Worm (Caenorhabditis elegans) whole organism, L1 larva: Measurements from ENCODE around the gene glb-23.

Experiments used
- aha-1 ChIP-seq: fragments of 150-350 bp; optimal IDR thresholded peaks from 2 replicates; lab custom pipeline; 2014; ENCODE audit warnings: missing biosample characterization, missing genetic modification characterization
- ceh-82 ChIP-seq, 3 experiments: fragments of 150-350 bp in 1 of 3; sonication (generic microtip) in 2 of 3; optimal IDR thresholded peaks; 2 replicates each; lab custom pipeline; 2014 to 2017; ENCODE audit warnings: missing biosample characterization in 3 of 3, missing genetic modification characterization in 3 of 3
- ceh-90 ChIP-seq: sonication (generic microtip); optimal IDR thresholded peaks from 2 replicates; lab custom pipeline; 2016; ENCODE audit warnings: missing genetic modification characterization, missing compliant biosample characterization
- egl-13 ChIP-seq: sonication (generic microtip); optimal IDR thresholded peaks from 2 replicates; lab custom pipeline; 2016; ENCODE audit warnings: missing genotype, missing genetic modification reagents, missing genetic modification characterization, missing compliant biosample characterization
- lin-13 ChIP-seq: fragments of 150-350 bp; optimal IDR thresholded peaks from 2 replicates; lab custom pipeline; 2014; ENCODE audit warnings: missing biosample characterization, missing genetic modification reagents, missing genetic modification characterization
- lin-39 ChIP-seq: fragments of 150-350 bp; optimal IDR thresholded peaks from 2 replicates; lab custom pipeline; 2014; ENCODE audit warnings: missing biosample characterization, missing genetic modification reagents, missing genetic modification characterization
- lsy-2 ChIP-seq, 2 experiments: fragments of 150-350 bp; optimal IDR thresholded peaks; 2 replicates each; lab custom pipeline; 2014; ENCODE audit warnings: missing biosample characterization in 2 of 2, missing genetic modification characterization in 2 of 2
- mep-1 ChIP-seq: fragments of 150-350 bp; optimal IDR thresholded peaks from 2 replicates; lab custom pipeline; 2014; ENCODE audit warnings: missing biosample characterization, missing genetic modification characterization
- nhr-11 ChIP-seq: fragments of 150-350 bp; optimal IDR thresholded peaks from 2 replicates; lab custom pipeline; 2014; ENCODE audit warnings: missing biosample characterization, missing genetic modification characterization
- nhr-19 ChIP-seq: fragments of 200-800 bp; sonication (Bioruptor generic); conservative IDR thresholded peaks from 2 replicates; pipeline ENCODE4 v1.3.6; 2022; ENCODE audit warnings: missing genetic modification characterization, missing compliant biosample characterization
- nhr-20 ChIP-seq: sonication (generic microtip); optimal IDR thresholded peaks from 2 replicates; lab custom pipeline; 2016; ENCODE audit warnings: mild to moderate bottlenecking, missing genetic modification characterization, missing compliant biosample characterization
- snpc-4 ChIP-seq: fragments of 150-350 bp; optimal IDR thresholded peaks from 2 replicates; lab custom pipeline; 2014; ENCODE audit warnings: missing biosample characterization, missing genetic modification characterization
- sptf-1 ChIP-seq: fragments of 150-350 bp; optimal IDR thresholded peaks from 2 replicates; lab custom pipeline; 2014; ENCODE audit warnings: missing biosample characterization, missing genetic modification characterization
- unc-62 ChIP-seq: fragments of 150-350 bp; optimal IDR thresholded peaks from 2 replicates; lab custom pipeline; 2014; ENCODE audit warnings: missing biosample characterization, missing genetic modification reagents, missing genetic modification characterization

DNA sequence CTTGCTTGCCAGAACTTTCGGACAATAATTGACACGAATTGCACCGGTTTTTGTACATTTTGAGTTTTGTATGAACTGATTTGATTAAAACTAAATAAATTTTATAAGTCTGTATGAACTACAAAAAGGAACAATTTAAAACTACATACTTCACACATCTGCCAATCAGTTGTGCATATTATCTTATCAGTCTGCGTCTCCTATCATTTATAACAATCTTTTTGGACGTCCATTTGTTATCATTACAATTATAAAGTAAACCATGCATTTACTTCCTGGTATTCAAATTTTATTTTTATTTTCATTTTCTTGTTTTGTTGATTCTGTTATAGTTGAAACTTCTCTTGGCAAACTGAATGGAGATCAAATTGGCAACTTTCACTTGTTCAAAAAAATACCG, 39.0 kb downstream of the glb-23 start, which contains the start of gene cest-10:
- TF ChIP-seq aha-1 (tag; lab: Kevin White, UChicago) = no peak
- no peak for TF ChIP-seq lin-39 (tag; lab: Kevin White, UChicago)
- no peak for TF ChIP-seq lin-13 (GFP tag; lab: Kevin White, UChicago)
- TF ChIP-seq snpc-4 (tag; lab: Kevin White, UChicago) = no peak
- TF ChIP-seq egl-13 (tag; lab: Kevin White, UChicago) = no peak
- no peak for TF ChIP-seq sptf-1
- TF ChIP-seq ceh-90 = no peak
- TF ChIP-seq nhr-11 = no peak
- no peak for TF ChIP-seq nhr-19 (GFP tag; lab: Robert Waterston, UW)
- no peak for TF ChIP-seq mep-1 (tag; lab: Kevin White, UChicago)
- TF ChIP-seq unc-62 (GFP tag; lab: Kevin White, UChicago) = no peak
- TF ChIP-seq ceh-82 (tag; optimal IDR thresholded peaks at IDR 0.05; lab: Kevin White, UChicago) = no peak
- no peak for TF ChIP-seq lsy-2 (tag; optimal IDR thresholded peaks at IDR 0.05; lab: Kevin White, UChicago)
- TF ChIP-seq nhr-20 (tag; lab: Kevin White, UChicago) = no peak
